Worm (Caenorhabditis elegans) whole organism, L4/young adult: ENCODE measurements around the gene F45E1.1.

Experiments
- dao-5 ChIP-seq: sonication (generic microtip); optimal IDR thresholded peaks from 2 replicates; lab custom pipeline; 2016; ENCODE audit warnings: missing genotype, missing genetic modification characterization, moderate library complexity, missing compliant biosample characterization
- him-1 ChIP-seq: sonication (generic microtip); optimal IDR thresholded peaks from 2 replicates; lab custom pipeline; 2016; ENCODE audit warnings: missing genotype, missing genetic modification reagents, missing genetic modification characterization, missing compliant biosample characterization

DNA sequence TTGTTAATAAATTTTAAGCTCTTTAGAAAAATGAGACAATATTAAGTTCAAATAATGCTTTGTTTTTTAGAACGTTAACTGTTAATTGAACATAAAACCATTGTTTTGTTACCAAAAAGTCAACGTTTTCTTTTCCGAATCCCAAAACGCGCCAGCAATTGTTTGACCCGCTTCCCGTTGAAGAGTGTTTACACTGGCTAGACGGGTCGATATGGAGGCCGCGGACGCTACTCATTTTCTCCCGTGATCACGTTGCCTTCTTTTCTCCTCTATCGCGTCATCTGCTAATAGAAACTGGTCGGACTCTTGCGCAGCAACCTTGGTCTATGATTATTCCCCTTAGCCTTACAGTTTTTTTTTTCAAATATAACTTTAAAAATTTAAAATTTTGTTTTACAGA is 25.6 kb downstream of the F45E1.1 start, which contains the start of gene C34D10.1:
- peak; percentile 17 for TF ChIP-seq him-1 (tag; lab: Kevin White, UChicago)
- no peak for TF ChIP-seq dao-5
